Fruit fly (Drosophila melanogaster) whole organism, prepupa: ENCODE data around the gene Hsp70Ba.

Experiments
- CG10669 ChIP-seq: fragments of 200-800 bp; sonication (Bioruptor generic); optimal IDR thresholded peaks from 3 replicates; lab custom pipeline; 2018; ENCODE audit warnings: missing biosample characterization, mild to moderate bottlenecking, missing genetic modification characterization, moderate library complexity
- CG1621 ChIP-seq: fragments of 200-800 bp; sonication (Bioruptor generic); optimal IDR thresholded peaks from 3 replicates; lab custom pipeline; 2018; ENCODE audit warnings: missing biosample characterization, mild to moderate bottlenecking, missing genetic modification characterization
- CG34406 ChIP-seq: fragments of 200-800 bp; sonication (Bioruptor generic); optimal IDR thresholded peaks from 3 replicates; lab custom pipeline; 2016; ENCODE audit warnings: missing biosample characterization, missing genetic modification characterization
- CG3919 ChIP-seq: fragments of 200-800 bp; sonication (Bioruptor generic); optimal IDR thresholded peaks from 3 replicates; lab custom pipeline; 2016; ENCODE audit warnings: missing biosample characterization, missing genetic modification characterization
- CG8119 ChIP-seq: fragments of 200-800 bp; sonication (Bioruptor generic); IDR thresholded peaks from 3 replicates; pipeline ENCODE4 v1.3.6; 2022; ENCODE audit warnings: missing biosample characterization, missing genetic modification characterization
- Gug ChIP-seq: fragments of 200-800 bp; sonication (Bioruptor generic); IDR thresholded peaks from 2 replicates; pipeline ENCODE4 v1.3.6; 2022; ENCODE audit warnings: missing biosample characterization, missing genetic modification characterization
- Sox102F ChIP-seq: fragments of 200-800 bp; sonication (Bioruptor generic); optimal IDR thresholded peaks from 2 replicates; lab custom pipeline; 2016; ENCODE audit warnings: missing biosample characterization, mild to moderate bottlenecking, missing genetic modification characterization
- Sox14 ChIP-seq: fragments of 200-800 bp; sonication (Bioruptor generic); optimal IDR thresholded peaks from 3 replicates; lab custom pipeline; 2016; ENCODE audit warnings: missing biosample characterization, missing genetic modification characterization
- eg ChIP-seq: fragments of 200-800 bp; sonication (Bioruptor generic); IDR thresholded peaks from 3 replicates; pipeline ENCODE4 v1.3.6; 2022; ENCODE audit warnings: missing biosample characterization, missing genetic modification characterization
- ss ChIP-seq, 2 experiments: fragments of 200-800 bp; sonication (Bioruptor generic); optimal IDR thresholded peaks; 2 replicates in 1 of 2; 3 replicates in 1 of 2; lab custom pipeline; 2017 to 2018; ENCODE audit warnings: mild to moderate bottlenecking in 2 of 2, missing biosample characterization in 2 of 2, missing genetic modification characterization in 2 of 2, moderate library complexity in 1 of 2

DNA sequence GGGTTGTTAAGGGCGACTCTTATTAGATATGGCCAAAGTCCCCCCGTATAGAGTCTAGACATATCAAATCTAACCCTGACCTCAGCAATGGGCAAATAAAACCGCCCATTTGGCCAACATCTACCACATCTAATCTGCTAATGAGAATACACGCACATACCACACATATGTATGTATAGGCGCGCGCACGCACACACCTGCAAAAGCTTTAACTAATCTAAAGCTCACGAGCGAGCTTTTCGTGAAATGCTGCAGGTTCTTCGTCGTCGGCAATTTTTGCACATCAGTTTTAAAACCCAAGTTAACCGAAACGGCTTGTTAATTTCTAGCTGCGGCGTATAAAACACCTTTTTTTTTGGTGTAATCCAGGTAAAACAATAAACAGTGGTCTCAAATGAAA lies 23.8 kb downstream of the Hsp70Ba start:
- TF ChIP-seq CG8119 (GFP tag; lab: Robert Waterston, UW): no peak
- TF ChIP-seq eg (GFP tag; lab: Robert Waterston, UW): no peak
- TF ChIP-seq Sox14: no peak
- TF ChIP-seq CG3919: no peak
- TF ChIP-seq Gug: no peak
- TF ChIP-seq CG34406 (GFP tag; lab: Kevin White, UChicago): no peak
- no peak for TF ChIP-seq CG10669 (GFP tag; lab: Kevin White, UChicago)
- no peak for TF ChIP-seq ss (GFP tag; optimal IDR thresholded peaks at IDR 0.05; lab: Kevin White, UChicago)
- TF ChIP-seq CG1621 (tag; lab: Kevin White, UChicago): no peak
- TF ChIP-seq Sox102F (GFP tag; lab: Kevin White, UChicago): no peak
